Fruit fly (Drosophila melanogaster) whole organism, embryonic: ENCODE results near the gene cerv.
A peak's percentile ranks its signal among the peaks of the same experiment; 100 is the strongest.

Experiments
- Atf-2 ChIP-seq: fragments of 200-800 bp; sonication (Bioruptor generic); optimal IDR thresholded peaks from 2 replicates; lab custom pipeline; 2016; ENCODE audit warnings: missing biosample characterization, missing genetic modification characterization
- Bgb ChIP-seq: fragments of 200-800 bp; sonication (Bioruptor generic); IDR thresholded peaks from 2 replicates; pipeline ENCODE4 v1.3.6; 2022; ENCODE audit warnings: missing biosample characterization, missing genetic modification characterization; ENCODE audit not compliant: partially characterized antibody
- CG10209 ChIP-seq: fragments of 200-800 bp; sonication (Bioruptor generic); optimal IDR thresholded peaks from 3 replicates; lab custom pipeline; 2017; ENCODE audit warnings: missing biosample characterization, mild to moderate bottlenecking, missing genetic modification characterization, missing genetic modification reagents
- CG1024 ChIP-seq: fragments of 200-800 bp; sonication (Bioruptor generic); IDR thresholded peaks from 2 replicates; pipeline ENCODE4 v1.3.6; 2022; ENCODE audit warnings: missing biosample characterization, missing genetic modification characterization
- CG14050 ChIP-seq: fragments of 200-800 bp; sonication (Bioruptor generic); IDR thresholded peaks from 3 replicates; pipeline ENCODE4 v1.3.6; 2022; ENCODE audit warnings: missing biosample characterization, missing genetic modification characterization
- CG15479 ChIP-seq: fragments of 200-800 bp; sonication (Bioruptor generic); optimal IDR thresholded peaks from 3 replicates; lab custom pipeline; 2019; ENCODE audit warnings: missing biosample characterization, mild to moderate bottlenecking, missing genetic modification characterization, moderate library complexity
- CG1602 ChIP-seq: fragments of 200-800 bp; sonication (Bioruptor generic); optimal IDR thresholded peaks from 3 replicates; lab custom pipeline; 2016; ENCODE audit warnings: missing biosample characterization, missing genetic modification characterization
- CG16813 ChIP-seq: fragments of 200-800 bp; sonication (Bioruptor generic); IDR thresholded peaks from 3 replicates; pipeline ENCODE4 v1.3.6; 2022; ENCODE audit warnings: missing biosample characterization, missing genetic modification characterization; ENCODE audit not compliant: partially characterized antibody
- CG17361 ChIP-seq: fragments of 200-800 bp; sonication (Bioruptor generic); IDR thresholded peaks from 3 replicates; pipeline ENCODE4 v1.3.6; 2022; ENCODE audit warnings: missing biosample characterization, missing genetic modification characterization
- CG17802 ChIP-seq: fragments of 200-800 bp; sonication (Bioruptor generic); optimal IDR thresholded peaks from 2 replicates; lab custom pipeline; 2018; ENCODE audit warnings: missing biosample characterization, mild to moderate bottlenecking, missing genetic modification characterization, moderate library complexity
- CG18262 ChIP-seq: fragments of 200-800 bp; optimal IDR thresholded peaks from 3 replicates; lab custom pipeline; 2019; ENCODE audit warnings: missing biosample characterization, mild to moderate bottlenecking, missing genetic modification characterization, moderate library complexity
- CG2889 ChIP-seq: fragments of 200-800 bp; sonication (Bioruptor generic); IDR thresholded peaks from 3 replicates; pipeline ENCODE4 v1.3.6; 2022; ENCODE audit warnings: missing biosample characterization, missing genetic modification characterization
- CG30431 ChIP-seq: fragments of 200-800 bp; sonication (Bioruptor generic); optimal IDR thresholded peaks from 2 replicates; lab custom pipeline; 2017; ENCODE audit warnings: missing biosample characterization, missing genetic modification characterization
- CG31441 ChIP-seq: fragments of 200-800 bp; sonication (Bioruptor generic); IDR thresholded peaks from 2 replicates; pipeline ENCODE4 v1.3.6; 2022; ENCODE audit warnings: missing biosample characterization, missing genetic modification characterization
- CG33213 ChIP-seq: fragments of 200-800 bp; sonication (Bioruptor generic); optimal IDR thresholded peaks from 3 replicates; lab custom pipeline; 2016; ENCODE audit warnings: missing biosample characterization, missing genetic modification characterization
- CG3995 ChIP-seq: fragments of 200-800 bp; sonication (Bioruptor generic); optimal IDR thresholded peaks from 3 replicates; lab custom pipeline; 2016; ENCODE audit warnings: missing biosample characterization, missing genetic modification characterization
- CG6272 ChIP-seq: fragments of 200-800 bp; sonication (Bioruptor generic); IDR thresholded peaks from 2 replicates; pipeline ENCODE4 v1.3.6; 2022; ENCODE audit warnings: missing biosample characterization, missing genetic modification characterization
- CG8281 ChIP-seq: fragments of 200-800 bp; sonication (Bioruptor generic); optimal IDR thresholded peaks from 2 replicates; lab custom pipeline; 2018; ENCODE audit warnings: missing biosample characterization, mild to moderate bottlenecking, missing genetic modification characterization, moderate library complexity
- CG8290 ChIP-seq, 3 experiments: fragments of 200-800 bp; sonication (Bioruptor generic); optimal IDR thresholded peaks; 2 replicates each; lab custom pipeline; 2016 to 2019; ENCODE audit warnings: missing biosample characterization in 3 of 3, missing genetic modification characterization in 3 of 3, mild to moderate bottlenecking in 2 of 3, moderate library complexity in 1 of 3
- Dfd ChIP-seq, 2 experiments: fragments of >200 bp; optimal IDR thresholded peaks; 2 replicates each; lab custom pipeline; 2017; ENCODE audit warnings: missing biosample characterization in 2 of 2, missing genetic modification characterization in 2 of 2
- Drgx ChIP-seq: fragments of 200-800 bp; sonication (Bioruptor generic); IDR thresholded peaks from 2 replicates; pipeline ENCODE4 v1.3.6; 2022; ENCODE audit warnings: missing biosample characterization, missing genetic modification characterization
- E2f1 ChIP-seq: fragments of 200-800 bp; sonication (Bioruptor generic); IDR thresholded peaks from 2 replicates; pipeline ENCODE4 v1.3.6; 2022; ENCODE audit warnings: missing biosample characterization, missing genetic modification characterization
- Ets65A ChIP-seq: fragments of 200-800 bp; sonication (Bioruptor generic); peaks from one replicate; lab custom pipeline; 2016; ENCODE audit warnings: missing biosample characterization, missing genetic modification characterization
- Gug ChIP-seq: fragments of 200-800 bp; sonication (Bioruptor generic); IDR thresholded peaks from 4 replicates; pipeline ENCODE4 v1.3.6; 2022; ENCODE audit warnings: missing biosample characterization, missing genetic modification characterization
- H15 ChIP-seq: fragments of 200-800 bp; sonication (Bioruptor generic); IDR thresholded peaks from 3 replicates; pipeline ENCODE4 v1.3.6; 2022; ENCODE audit warnings: missing biosample characterization, missing genetic modification characterization
- Hmr ChIP-seq: fragments of 200-800 bp; sonication (Bioruptor generic); optimal IDR thresholded peaks from 3 replicates; lab custom pipeline; 2017; ENCODE audit warnings: mild to moderate bottlenecking, missing biosample characterization, missing genetic modification reagents, missing genetic modification characterization
- Lpt ChIP-seq: fragments of >200 bp; optimal IDR thresholded peaks from 2 replicates; lab custom pipeline; 2018; ENCODE audit warnings: missing biosample characterization, missing genetic modification characterization
- Med ChIP-seq: fragments of 200-800 bp; sonication (Bioruptor generic); peaks from one replicate; lab custom pipeline; 2016; ENCODE audit warnings: missing biosample characterization, missing genetic modification characterization, mild to moderate bottlenecking, inconsistent platforms, moderate library complexity
- Rfx ChIP-seq: fragments of 200-800 bp; sonication (Bioruptor generic); IDR thresholded peaks from 2 replicates; pipeline ENCODE4 v1.3.6; 2022; ENCODE audit warnings: missing biosample characterization, missing genetic modification characterization
- Sox102F ChIP-seq: fragments of 200-800 bp; sonication (Bioruptor generic); optimal IDR thresholded peaks from 2 replicates; lab custom pipeline; 2018; ENCODE audit warnings: missing biosample characterization, mild to moderate bottlenecking, missing genetic modification characterization, moderate library complexity
- Sry-β ChIP-seq: fragments of 200-800 bp; sonication (Bioruptor generic); optimal IDR thresholded peaks from 2 replicates; lab custom pipeline; 2018; ENCODE audit warnings: missing biosample characterization, mild to moderate bottlenecking, missing genetic modification characterization, moderate library complexity
- Xbp1 ChIP-seq: fragments of 200-800 bp; sonication (Bioruptor generic); optimal IDR thresholded peaks from 3 replicates; lab custom pipeline; 2016; ENCODE audit warnings: missing biosample characterization, mild to moderate bottlenecking, missing genetic modification characterization
- cato ChIP-seq: fragments of 200-800 bp; sonication (Bioruptor generic); optimal IDR thresholded peaks from 2 replicates; lab custom pipeline; 2016; ENCODE audit warnings: missing biosample characterization, missing genetic modification characterization, borderline replicate concordance
- dati ChIP-seq: fragments of 200-800 bp; sonication (Bioruptor generic); IDR thresholded peaks from 2 replicates; pipeline ENCODE4 v1.3.6; 2022; ENCODE audit warnings: missing biosample characterization, missing genetic modification characterization
- dmrt99B ChIP-seq: fragments of 200-800 bp; sonication (Bioruptor generic); optimal IDR thresholded peaks from 2 replicates; lab custom pipeline; 2018; ENCODE audit warnings: missing biosample characterization, mild to moderate bottlenecking, missing genetic modification characterization, moderate library complexity
- dpn ChIP-seq, 2 experiments: fragments of 200-800 bp; sonication (Bioruptor generic); optimal IDR thresholded peaks; 3 replicates each; lab custom pipeline; 2016; ENCODE audit warnings: missing biosample characterization in 2 of 2, missing genetic modification characterization in 2 of 2
- ems ChIP-seq: fragments of 200-800 bp; sonication (Bioruptor generic); optimal IDR thresholded peaks from 3 replicates; lab custom pipeline; 2016; ENCODE audit warnings: missing biosample characterization, missing genetic modification characterization
- insv ChIP-seq, 2 experiments: fragments of 200-800 bp; sonication (Bioruptor generic); optimal IDR thresholded peaks; 3 replicates each; lab custom pipeline; 2016 to 2018; ENCODE audit warnings: missing biosample characterization in 2 of 2, missing genetic modification characterization in 2 of 2
- klu ChIP-seq: fragments of 200-800 bp; sonication (Bioruptor generic); IDR thresholded peaks from 2 replicates; pipeline ENCODE4 v1.3.6; 2022; ENCODE audit warnings: missing biosample characterization, missing genetic modification characterization
- kni ChIP-seq: fragments of 200-800 bp; sonication (Bioruptor generic); optimal IDR thresholded peaks from 3 replicates; lab custom pipeline; 2017; ENCODE audit warnings: mild to moderate bottlenecking, missing biosample characterization, missing genetic modification reagents, missing genetic modification characterization
- org-1 ChIP-seq: fragments of 200-800 bp; sonication (Bioruptor generic); optimal IDR thresholded peaks from 2 replicates; lab custom pipeline; 2017; ENCODE audit warnings: missing biosample characterization, missing genetic modification characterization
- pan ChIP-seq, 4 experiments: fragments of >200 bp in 3 of 4; fragments of 200-800 bp in 1 of 4; sonication (Bioruptor generic) in 1 of 4; optimal IDR thresholded peaks in 3 of 4; IDR thresholded peaks in 1 of 4; 2 replicates each; pipeline versions ENCODE4 v1.3.6 to Lab custom; 2017 to 2022; ENCODE audit warnings: missing biosample characterization in 2 of 4, missing genetic modification characterization in 2 of 4, mixed read lengths in 1 of 4
- repo ChIP-seq: fragments of 200-800 bp; sonication (Bioruptor generic); optimal IDR thresholded peaks from 2 replicates; lab custom pipeline; 2016; ENCODE audit warnings: missing biosample characterization, missing genetic modification characterization
- rib ChIP-seq: fragments of 200-800 bp; sonication (Bioruptor generic); IDR thresholded peaks from 2 replicates; pipeline ENCODE4 v1.3.6; 2022; ENCODE audit warnings: missing biosample characterization, missing genetic modification characterization
- row ChIP-seq: fragments of 200-800 bp; sonication (Bioruptor generic); IDR thresholded peaks from 3 replicates; pipeline ENCODE4 v1.3.6; 2022; ENCODE audit warnings: missing biosample characterization, missing genetic modification characterization
- stwl ChIP-seq: fragments of 200-800 bp; sonication (Bioruptor generic); optimal IDR thresholded peaks from 3 replicates; lab custom pipeline; 2018; ENCODE audit warnings: missing biosample characterization, mild to moderate bottlenecking, missing genetic modification characterization, moderate library complexity
- sug ChIP-seq: fragments of 200-800 bp; optimal IDR thresholded peaks from 2 replicates; lab custom pipeline; 2019; ENCODE audit warnings: missing biosample characterization, mild to moderate bottlenecking, missing genetic modification characterization, moderate library complexity
- unpg ChIP-seq: fragments of 200-800 bp; sonication (Bioruptor generic); optimal IDR thresholded peaks from 3 replicates; lab custom pipeline; 2018; ENCODE audit warnings: missing biosample characterization, mild to moderate bottlenecking, missing genetic modification characterization, moderate library complexity
- zen ChIP-seq: fragments of 200-800 bp; sonication (Bioruptor generic); optimal IDR thresholded peaks from 3 replicates; lab custom pipeline; 2018; ENCODE audit warnings: missing biosample characterization, mild to moderate bottlenecking, missing genetic modification characterization, moderate library complexity
- zen2 ChIP-seq: fragments of 200-800 bp; sonication (Bioruptor generic); IDR thresholded peaks from 3 replicates; pipeline ENCODE4 v1.3.6; 2022; ENCODE audit warnings: missing biosample characterization, missing genetic modification characterization; ENCODE audit not compliant: partially characterized antibody

cerv gene

dm6 chrX:15601285-15601684 is 23.3 kb upstream of the cerv start:
- no peak for TF ChIP-seq row (GFP tag; lab: Robert Waterston, UW)
- no peak for TF ChIP-seq CG1602 (GFP tag; lab: Kevin White, UChicago)
- no peak for TF ChIP-seq H15
- TF ChIP-seq sug (tag; lab: Kevin White, UChicago): no peak
- no peak for TF ChIP-seq Sry-β
- no peak for TF ChIP-seq CG16813 (GFP tag; lab: Robert Waterston, UW)
- no peak for TF ChIP-seq Rfx (GFP tag; lab: Robert Waterston, UW)
- no peak for TF ChIP-seq dati (GFP tag; lab: Robert Waterston, UW)
- peak; percentile 71 for TF ChIP-seq Ets65A
- no peak for TF ChIP-seq stwl
- no peak for TF ChIP-seq Dfd (GFP tag; optimal IDR thresholded peaks at IDR 0.05; lab: Kevin White, UChicago)
- no peak for TF ChIP-seq klu
- TF ChIP-seq rib: no peak
- TF ChIP-seq dpn (GFP tag; optimal IDR thresholded peaks at IDR 0.05; lab: Kevin White, UChicago): no peak
- no peak for TF ChIP-seq CG17361 (GFP tag; lab: Robert Waterston, UW)
- no peak for TF ChIP-seq cato (GFP tag; lab: Kevin White, UChicago)
- TF ChIP-seq kni (GFP tag; lab: Kevin White, UChicago): no peak
- no peak for TF ChIP-seq zen (tag; lab: Kevin White, UChicago)
- no peak for TF ChIP-seq CG30431 (GFP tag; lab: Kevin White, UChicago)
- TF ChIP-seq pan (optimal IDR thresholded peaks at IDR 0.05; lab: Kevin White, UChicago): no peak
- no peak for TF ChIP-seq pan (GFP tag; optimal IDR thresholded peaks at IDR 0.05 in 1 of 2, IDR thresholded peaks at IDR 0.05 in 1 of 2)
- TF ChIP-seq Drgx (GFP tag; lab: Robert Waterston, UW): peak; percentile 41
- TF ChIP-seq CG33213 (GFP tag; lab: Kevin White, UChicago): no peak
- peak; percentile 42 for TF ChIP-seq Med (GFP tag; lab: Kevin White, UChicago)

dm6 chrX:15599697-15600096 is 21.7 kb upstream of the cerv start:
- TF ChIP-seq Lpt (GFP tag; lab: Kevin White, UChicago): no peak
- TF ChIP-seq klu: no peak
- peak; percentile 48 for TF ChIP-seq CG31441 (GFP tag; lab: Robert Waterston, UW)
- TF ChIP-seq CG10209 (GFP tag; lab: Kevin White, UChicago): peak; percentile 38
- TF ChIP-seq CG15479 (GFP tag; lab: Kevin White, UChicago): no peak
- TF ChIP-seq Xbp1 (GFP tag; lab: Kevin White, UChicago): peak; percentile 68
- peak; percentile 51; the same call in 2 of the 3 replicates for TF ChIP-seq CG14050
- peak; percentile 32 for TF ChIP-seq Atf-2 (GFP tag; lab: Kevin White, UChicago)
- peak; percentile 28 for TF ChIP-seq Hmr
- peak; percentile 30 for TF ChIP-seq org-1 (GFP tag; lab: Kevin White, UChicago)
- peak; percentile 48; the same call in 1 of the 3 replicates for TF ChIP-seq CG2889 (GFP tag; lab: Robert Waterston, UW)
- TF ChIP-seq Sox102F: peak; percentile 75
- TF ChIP-seq CG17802 (tag; lab: Kevin White, UChicago): peak; percentile 19
- 0 out of 2 replicates have a peak, but pooled peaks have one; percentile 47 for TF ChIP-seq CG6272
- TF ChIP-seq CG8281: peak; percentile 5
- peak; percentile 47 for TF ChIP-seq repo (GFP tag; lab: Kevin White, UChicago)
- TF ChIP-seq zen2 (GFP tag; lab: Robert Waterston, UW): no peak
- peak; percentile 68 for TF ChIP-seq unpg (GFP tag; lab: Kevin White, UChicago)
- TF ChIP-seq E2f1 (GFP tag; lab: Robert Waterston, UW): peak; percentile 59
- peak; percentile 56; the same call in 3 of the 4 replicates for TF ChIP-seq Gug
- TF ChIP-seq Bgb (GFP tag; lab: Robert Waterston, UW): no peak
- peak; percentile 25 for TF ChIP-seq ems (GFP tag; lab: Kevin White, UChicago)
- TF ChIP-seq CG8290 (GFP tag; optimal IDR thresholded peaks at IDR 0.05; lab: Kevin White, UChicago): no peak
- peak in 1 of 2 experiments; percentile 78 for TF ChIP-seq CG8290 (tag; optimal IDR thresholded peaks at IDR 0.05; lab: Kevin White, UChicago)
- TF ChIP-seq CG1024: 0 out of 2 replicates have a peak, but pooled peaks have one; percentile 28
- TF ChIP-seq CG3995: no peak
- no peak for TF ChIP-seq insv (GFP tag; optimal IDR thresholded peaks at IDR 0.05; lab: Kevin White, UChicago)
- TF ChIP-seq dmrt99B (tag; lab: Kevin White, UChicago): peak; percentile 80
- TF ChIP-seq CG18262 (tag; lab: Kevin White, UChicago): peak; percentile 38
